Fruit fly (Drosophila melanogaster) S2 (cell line): ENCODE data around the gene Gcn2.

Experiments used
- CG8478 ChIP-seq: fragments of >200 bp; optimal IDR thresholded peaks from 2 replicates; lab custom pipeline; 2018
- CTCF ChIP-seq, 2 experiments: fragments of >200 bp; optimal IDR thresholded peaks; 2 replicates each; lab custom pipeline; 2018

DNA sequence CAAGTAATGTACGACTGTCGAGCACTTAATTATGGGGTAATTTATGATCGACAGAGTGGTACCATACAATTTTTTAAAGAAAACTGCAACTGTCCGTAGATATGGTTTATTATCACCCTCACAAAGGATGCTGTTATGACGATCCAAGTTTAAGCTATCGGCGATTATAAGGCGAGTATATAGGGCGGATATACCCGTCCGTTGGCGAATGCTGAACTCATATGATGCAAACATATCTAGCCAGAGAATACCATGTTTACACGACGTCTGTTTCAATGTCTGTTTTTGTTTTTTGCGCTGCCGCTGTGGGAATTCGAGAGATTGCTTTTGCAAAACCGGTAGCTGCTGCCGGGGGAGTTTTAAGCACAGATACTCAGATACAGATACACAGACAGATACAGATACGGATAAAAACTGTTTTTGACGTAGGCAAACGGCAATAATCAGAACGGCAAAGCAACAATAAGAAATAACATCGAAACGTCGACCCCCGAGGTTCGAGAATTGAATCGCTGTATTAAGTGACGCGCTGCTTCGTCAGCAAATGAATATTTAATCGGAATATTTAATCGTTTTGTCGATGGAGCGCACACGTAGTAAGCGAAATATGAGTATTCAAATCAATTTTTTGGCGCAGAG lies 42.1 kb downstream of the Gcn2 start:
- TF ChIP-seq CG8478 (lab: Kevin White, UChicago) (no peak), CTCF (optimal IDR thresholded peaks at IDR 0.05; lab: Kevin White, UChicago) (no peak)
